Worm (Caenorhabditis elegans) whole organism, L4/young adult: ENCODE results near the gene zip-10.

ENCODE experiments used
- W03F9.2 ChIP-seq: fragments of 150-350 bp; optimal IDR thresholded peaks from 2 replicates; lab custom pipeline; 2014; ENCODE audit warnings: missing biosample characterization, missing genetic modification characterization
- him-1 ChIP-seq: sonication (generic microtip); optimal IDR thresholded peaks from 2 replicates; lab custom pipeline; 2016; ENCODE audit warnings: missing genotype, missing genetic modification reagents, missing genetic modification characterization, missing compliant biosample characterization

DNA sequence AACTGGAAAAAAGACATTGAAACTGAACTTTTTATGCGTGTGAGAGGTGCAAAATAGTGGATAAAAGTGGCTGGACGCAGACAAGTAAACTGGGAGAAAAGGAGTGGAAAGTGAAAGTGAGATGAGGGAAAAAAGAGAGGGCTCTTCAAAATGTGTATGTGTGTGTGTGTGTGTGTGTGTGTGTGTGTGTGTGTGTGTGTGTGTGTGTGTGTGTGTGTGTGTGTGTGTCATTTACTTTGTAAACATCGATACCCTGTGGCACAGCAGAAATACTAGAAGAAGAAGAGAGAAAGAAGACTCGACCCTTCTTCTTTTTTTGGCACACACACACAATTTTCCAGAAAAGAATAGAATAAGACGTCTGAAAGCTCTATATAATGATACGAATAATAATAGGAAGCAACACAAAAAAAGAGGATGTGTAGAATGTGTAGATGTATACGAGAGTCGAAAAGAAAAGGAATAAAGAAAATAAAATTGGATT lies 11.9 kb downstream of the zip-10 start:
- no peak for TF ChIP-seq W03F9.2
- TF ChIP-seq him-1 (tag; lab: Kevin White, UChicago), result no peak
